Fruit fly (Drosophila melanogaster): ENCODE results near the gene CG13373.

CG13373 gene

DNA sequence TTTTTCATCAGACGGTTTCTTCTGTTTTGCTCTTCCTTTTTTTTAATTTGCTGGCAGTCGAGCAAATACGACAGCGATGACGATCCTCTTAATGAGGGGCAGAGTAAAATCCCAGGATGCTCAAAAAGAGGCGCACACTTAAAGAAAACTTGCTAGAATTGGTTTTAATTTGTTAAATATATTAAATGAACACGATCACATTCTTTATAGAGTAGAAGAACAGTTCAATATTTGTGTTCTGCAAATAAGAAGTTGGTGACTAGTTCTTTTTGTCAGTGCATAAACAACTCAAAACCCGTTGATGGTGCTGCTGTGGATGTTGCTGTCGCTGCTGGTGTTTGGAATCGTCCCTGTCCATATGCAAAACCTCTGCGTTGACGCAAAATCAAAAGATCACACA lies 28.5 kb upstream of the CG13373 start (continued):
- TF ChIP-seq Eip93F (GFP tag; optimal IDR thresholded peaks at IDR 0.05) (peak; percentile 26), fkh (GFP tag; optimal IDR thresholded peaks at IDR 0.05) (no peak), vri (GFP tag; optimal IDR thresholded peaks at IDR 0.05) (peak; percentile 77), Lpt (GFP tag; optimal IDR thresholded peaks at IDR 0.05) (no peak), CG7368 (GFP tag; optimal IDR thresholded peaks at IDR 0.05) (peak; percentile 43), fd59A (GFP tag; optimal IDR thresholded peaks at IDR 0.05) (peak; percentile 50), Blimp-1 (GFP tag; optimal IDR thresholded peaks at IDR 0.05) (peak; percentile 33), Ets21C (GFP tag; optimal IDR thresholded peaks at IDR 0.05) (peak; percentile 61), lz (GFP tag; optimal IDR thresholded peaks at IDR 0.05) (peak; percentile 78), Hr39 (GFP tag; optimal IDR thresholded peaks at IDR 0.05) (peak; percentile 70), CG34406 (GFP tag; optimal IDR thresholded peaks at IDR 0.05) (peak; percentile 67), Hr38 (GFP tag; optimal IDR thresholded peaks at IDR 0.05) (no peak), CG11294 (GFP tag; IDR thresholded peaks at IDR 0.05) (no peak), OdsH (GFP tag; optimal IDR thresholded peaks at IDR 0.05) (peak; percentile 65), dsx (GFP tag; optimal IDR thresholded peaks at IDR 0.05; ENCODE audit: poor library complexity, severe bottlenecking) (peak; percentile 73)

DNA sequence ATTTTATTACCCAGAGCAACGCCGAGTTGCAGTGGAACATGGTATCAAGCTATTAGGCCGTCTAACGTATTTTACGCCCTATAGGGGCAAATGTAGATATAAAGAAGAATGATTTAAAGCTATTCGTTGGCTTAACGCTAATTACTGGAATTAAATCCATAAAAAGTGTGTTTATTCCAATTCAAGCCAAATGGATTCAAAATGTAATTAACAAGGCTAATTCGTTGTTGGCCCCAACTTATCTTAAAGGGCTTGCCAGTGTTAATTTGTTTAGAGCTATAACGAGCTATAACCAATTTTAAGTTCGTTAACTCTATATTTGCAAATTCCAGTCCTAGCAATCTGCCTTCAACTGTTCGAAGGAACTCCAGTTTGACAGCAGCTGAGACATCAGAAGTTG lies 27.8 kb upstream of the CG13373 start:
- TF ChIP-seq dsx (GFP tag; optimal IDR thresholded peaks at IDR 0.05; ENCODE audit: poor library complexity, severe bottlenecking), result no peak
- peak; percentile 69 for TF ChIP-seq svp (GFP tag)
- TF ChIP-seq dac (GFP tag; optimal IDR thresholded peaks at IDR 0.05), result no peak
- TF ChIP-seq Smox (GFP tag; optimal IDR thresholded peaks at IDR 0.05), result no peak
- TF ChIP-seq acj6 (GFP tag; optimal IDR thresholded peaks at IDR 0.05), result no peak
- TF ChIP-seq Hr39 (GFP tag; optimal IDR thresholded peaks at IDR 0.05), result no peak
- TF ChIP-seq OdsH (GFP tag; optimal IDR thresholded peaks at IDR 0.05), result no peak
- TF ChIP-seq fkh (GFP tag; optimal IDR thresholded peaks at IDR 0.05), result no peak
- TF ChIP-seq Eip78C (GFP tag), result peak; percentile 51
- TF ChIP-seq CG3919 (GFP tag; optimal IDR thresholded peaks at IDR 0.05), result no peak
- no peak for TF ChIP-seq CG6792 (GFP tag; optimal IDR thresholded peaks at IDR 0.05)

dm6 chrX:452716-453115 lies 24.1 kb upstream of the CG13373 start:
- TF ChIP-seq CG8119 (GFP tag; IDR thresholded peaks at IDR 0.05) (no peak), lz (GFP tag; optimal IDR thresholded peaks at IDR 0.05) (no peak), svp (GFP tag) (no peak), Eip78C (GFP tag) (peak; percentile 76), CG31627 (GFP tag; optimal IDR thresholded peaks at IDR 0.05) (no peak), Sox15 (GFP tag; optimal IDR thresholded peaks at IDR 0.05) (no peak), salr (GFP tag; optimal IDR thresholded peaks at IDR 0.05) (peak in 1 of 2 experiments; percentile 30), cyc (GFP tag; optimal IDR thresholded peaks at IDR 0.05) (no peak), ss (GFP tag; optimal IDR thresholded peaks at IDR 0.05) (peak; percentile 42 to 47), spab (GFP tag; optimal IDR thresholded peaks at IDR 0.05) (peak; percentile 48), esn (GFP tag; optimal IDR thresholded peaks at IDR 0.05) (no peak), Ets96B (tag; optimal IDR thresholded peaks at IDR 0.05) (peak; percentile 54), CG34406 (GFP tag; optimal IDR thresholded peaks at IDR 0.05) (no peak), CG3032 (tag; optimal IDR thresholded peaks at IDR 0.05) (peak; percentile 60), CG6808 (GFP tag; optimal IDR thresholded peaks at IDR 0.05) (peak; percentile 42), OdsH (GFP tag; optimal IDR thresholded peaks at IDR 0.05) (peak; percentile 13), dac (GFP tag; optimal IDR thresholded peaks at IDR 0.05) (no peak), net (GFP tag; optimal IDR thresholded peaks at IDR 0.05) (no peak), CG3919 (GFP tag; optimal IDR thresholded peaks at IDR 0.05) (peak; percentile 10), CG11902 (GFP tag; optimal IDR thresholded peaks at IDR 0.05) (no peak), Ets21C (GFP tag; optimal IDR thresholded peaks at IDR 0.05) (no peak), CG9139 (GFP tag; optimal IDR thresholded peaks at IDR 0.05) (peak; percentile 3), fd59A (GFP tag; optimal IDR thresholded peaks at IDR 0.05) (peak; percentile 41), Blimp-1 (GFP tag; optimal IDR thresholded peaks at IDR 0.05) (no peak), pdm3 (GFP tag; optimal IDR thresholded peaks at IDR 0.05) (peak; percentile 11), CG10631 (GFP tag; optimal IDR thresholded peaks at IDR 0.05) (no peak), fd85E (GFP tag; optimal IDR thresholded peaks at IDR 0.05) (no peak), Gug (GFP tag; IDR thresholded peaks at IDR 0.05) (no peak), Eip93F (GFP tag; optimal IDR thresholded peaks at IDR 0.05) (no peak), topi (GFP tag; optimal IDR thresholded peaks at IDR 0.05) (no peak), CG1621 (tag; optimal IDR thresholded peaks at IDR 0.05) (peak; percentile 37), fkh (GFP tag; optimal IDR thresholded peaks at IDR 0.05) (no peak), dsx (GFP tag; optimal IDR thresholded peaks at IDR 0.05; ENCODE audit: poor library complexity, severe bottlenecking) (peak; percentile 38), eg (GFP tag; IDR thresholded peaks at IDR 0.05) (no peak), CG6792 (GFP tag; optimal IDR thresholded peaks at IDR 0.05) (no peak), CG6163 (GFP tag; IDR thresholded peaks at IDR 0.05) (peak; percentile 37; the same call in 1 of the 3 replicates), achi (GFP tag; optimal IDR thresholded peaks at IDR 0.05) (peak; percentile 22), CG15336 (GFP tag; IDR thresholded peaks at IDR 0.05) (no peak), acj6 (GFP tag; optimal IDR thresholded peaks at IDR 0.05) (no peak)

Data from whole organism, prepupa.